Worm (Caenorhabditis elegans) whole organism, mixed stage, embryonic: ENCODE results near the gene fdgt-2.

Experiments used
- blmp-1 ChIP-seq: fragments of 150-350 bp; optimal IDR thresholded peaks from 2 replicates; lab custom pipeline; 2014; ENCODE audit warnings: missing biosample characterization, missing genetic modification characterization
- elt-3 ChIP-seq: fragments of 150-350 bp; optimal IDR thresholded peaks from 2 replicates; lab custom pipeline; 2014; ENCODE audit warnings: missing biosample characterization, missing genetic modification characterization
- hlh-1 ChIP-seq: fragments of 150-350 bp; optimal IDR thresholded peaks from 2 replicates; lab custom pipeline; 2014; ENCODE audit warnings: missing biosample characterization, missing genetic modification reagents, missing genetic modification characterization
- lin-13 ChIP-seq: fragments of 150-350 bp; optimal IDR thresholded peaks from 2 replicates; lab custom pipeline; 2014; ENCODE audit warnings: missing biosample characterization, missing genetic modification characterization
- lsy-2 ChIP-seq: fragments of 150-350 bp; optimal IDR thresholded peaks from 2 replicates; lab custom pipeline; 2014; ENCODE audit warnings: missing biosample characterization, missing genetic modification characterization
- mep-1 ChIP-seq: fragments of 150-350 bp; optimal IDR thresholded peaks from 2 replicates; lab custom pipeline; 2017; ENCODE audit warnings: missing biosample characterization, missing genetic modification reagents, missing genetic modification characterization, inconsistent platforms
- nhr-237 ChIP-seq: fragments of 150-350 bp; optimal IDR thresholded peaks from 2 replicates; lab custom pipeline; 2014; ENCODE audit warnings: missing biosample characterization, missing genetic modification characterization
- sem-2 ChIP-seq: fragments of 200-800 bp; sonication (Bioruptor generic); optimal IDR thresholded peaks from 2 replicates; lab custom pipeline; 2018; ENCODE audit warnings: mild to moderate bottlenecking, missing genetic modification characterization, missing compliant biosample characterization
- unc-62 ChIP-seq: fragments of 150-350 bp; optimal IDR thresholded peaks from 2 replicates; lab custom pipeline; 2014; ENCODE audit warnings: missing biosample characterization, missing genetic modification reagents, missing genetic modification characterization
- zip-8 ChIP-seq: fragments of 150-350 bp; optimal IDR thresholded peaks from 2 replicates; lab custom pipeline; 2014; ENCODE audit warnings: missing biosample characterization, missing genetic modification characterization

ce11 chrII:8394205-8394604 lies 23.2 kb upstream of the fdgt-2 start, which contains the start of gene F49E12.8:
- TF ChIP-seq hlh-1 (tag; lab: Kevin White, UChicago) = no peak
- no peak for TF ChIP-seq nhr-237
- no peak for TF ChIP-seq sem-2
- no peak for TF ChIP-seq unc-62
- no peak for TF ChIP-seq lin-13 (tag; lab: Kevin White, UChicago)
- TF ChIP-seq elt-3 (tag; lab: Kevin White, UChicago) = no peak
- TF ChIP-seq zip-8 = no peak
- TF ChIP-seq mep-1 (tag; lab: Kevin White, UChicago) = no peak
- no peak for TF ChIP-seq lsy-2 (tag; lab: Kevin White, UChicago)
- no peak for TF ChIP-seq blmp-1
